Fruit fly (Drosophila melanogaster) whole organism, embryonic: ENCODE data around the gene Coa8.

Experiments used
- Atf-2 ChIP-seq: fragments of 200-800 bp; sonication (Bioruptor generic); optimal IDR thresholded peaks from 2 replicates; lab custom pipeline; 2016; ENCODE audit warnings: missing biosample characterization, missing genetic modification characterization
- Bdp1 ChIP-seq: fragments of 200-800 bp; sonication (Bioruptor generic); optimal IDR thresholded peaks from 3 replicates; lab custom pipeline; 2016; ENCODE audit warnings: missing biosample characterization, missing genetic modification characterization
- C15 ChIP-seq: fragments of 200-800 bp; sonication (Bioruptor generic); IDR thresholded peaks from 3 replicates; pipeline ENCODE4 v1.3.6; 2022; ENCODE audit warnings: missing biosample characterization, missing genetic modification characterization
- CG1024 ChIP-seq: fragments of 200-800 bp; sonication (Bioruptor generic); IDR thresholded peaks from 2 replicates; pipeline ENCODE4 v1.3.6; 2022; ENCODE audit warnings: missing biosample characterization, missing genetic modification characterization
- CG11398 ChIP-seq: fragments of 200-800 bp; sonication (Bioruptor generic); optimal IDR thresholded peaks from 2 replicates; lab custom pipeline; 2016; ENCODE audit warnings: missing biosample characterization, missing genetic modification characterization
- CG12391 ChIP-seq: fragments of 200-800 bp; sonication (Bioruptor generic); optimal IDR thresholded peaks from 3 replicates; lab custom pipeline; 2018; ENCODE audit warnings: missing biosample characterization, mild to moderate bottlenecking, missing genetic modification characterization, moderate library complexity
- CG13123 ChIP-seq: fragments of 200-800 bp; sonication (Bioruptor generic); optimal IDR thresholded peaks from 2 replicates; lab custom pipeline; 2016; ENCODE audit warnings: missing biosample characterization, missing genetic modification characterization
- CG13775 ChIP-seq: fragments of 200-800 bp; sonication (Bioruptor generic); optimal IDR thresholded peaks from 3 replicates; lab custom pipeline; 2017; ENCODE audit warnings: missing biosample characterization, mild to moderate bottlenecking, missing genetic modification characterization
- CG15696 ChIP-seq: fragments of 200-800 bp; sonication (Bioruptor generic); optimal IDR thresholded peaks from 2 replicates; lab custom pipeline; 2019; ENCODE audit warnings: missing biosample characterization, mild to moderate bottlenecking, missing genetic modification characterization, moderate library complexity
- CG18619 ChIP-seq: fragments of 200-800 bp; sonication (Bioruptor generic); optimal IDR thresholded peaks from 3 replicates; lab custom pipeline; 2017; ENCODE audit warnings: missing biosample characterization, mild to moderate bottlenecking, missing genetic modification characterization
- CG18764 ChIP-seq: fragments of 200-800 bp; sonication (Bioruptor generic); optimal IDR thresholded peaks from 3 replicates; lab custom pipeline; 2016; ENCODE audit warnings: missing biosample characterization, missing genetic modification characterization
- CG30403 ChIP-seq: fragments of 200-800 bp; sonication (Bioruptor generic); optimal IDR thresholded peaks from 3 replicates; lab custom pipeline; 2016; ENCODE audit warnings: missing biosample characterization, missing genetic modification characterization
- CG31365 ChIP-seq: fragments of 200-800 bp; sonication (Bioruptor generic); optimal IDR thresholded peaks from 2 replicates; lab custom pipeline; 2018; ENCODE audit warnings: missing biosample characterization, mild to moderate bottlenecking, missing genetic modification characterization
- CG3726 ChIP-seq: fragments of 200-800 bp; sonication (Bioruptor generic); IDR thresholded peaks from 3 replicates; pipeline ENCODE4, ENCODE4 v1.3.6; 2022; ENCODE audit warnings: missing biosample characterization, missing genetic modification characterization
- CG3838 ChIP-seq: fragments of 200-800 bp; sonication (Bioruptor generic); optimal IDR thresholded peaks from 3 replicates; lab custom pipeline; 2016; ENCODE audit warnings: missing biosample characterization, missing genetic modification characterization
- CG43689 ChIP-seq: fragments of 200-800 bp; sonication (Bioruptor generic); IDR thresholded peaks from 2 replicates; pipeline ENCODE4 v1.3.6; 2022; ENCODE audit warnings: missing biosample characterization, missing genetic modification characterization
- CG4424 ChIP-seq: fragments of 200-800 bp; sonication (Bioruptor generic); optimal IDR thresholded peaks from 3 replicates; lab custom pipeline; 2016; ENCODE audit warnings: missing biosample characterization, missing genetic modification characterization
- CG5180 ChIP-seq: fragments of 200-800 bp; sonication (Bioruptor generic); optimal IDR thresholded peaks from 3 replicates; lab custom pipeline; 2017; ENCODE audit warnings: missing biosample characterization, missing genetic modification characterization, mild to moderate bottlenecking, moderate library complexity, missing genetic modification reagents
- CG6175 ChIP-seq: fragments of 200-800 bp; sonication (Bioruptor generic); IDR thresholded peaks from 3 replicates; pipeline ENCODE4 v1.3.6; 2022; ENCODE audit warnings: missing biosample characterization, missing genetic modification characterization
- CG7745 ChIP-seq: fragments of 200-800 bp; sonication (Bioruptor generic); optimal IDR thresholded peaks from 2 replicates; lab custom pipeline; 2018; ENCODE audit warnings: missing biosample characterization, mild to moderate bottlenecking, missing genetic modification characterization, moderate library complexity
- CG7928 ChIP-seq: fragments of 200-800 bp; sonication (Bioruptor generic); optimal IDR thresholded peaks from 2 replicates; lab custom pipeline; 2017; ENCODE audit warnings: missing biosample characterization, mild to moderate bottlenecking, missing genetic modification characterization
- CG7987 ChIP-seq: fragments of 200-800 bp; sonication (Bioruptor generic); optimal IDR thresholded peaks from 2 replicates; lab custom pipeline; 2018; ENCODE audit warnings: missing biosample characterization, mild to moderate bottlenecking, missing genetic modification characterization, moderate library complexity
- CG9876 ChIP-seq: fragments of 200-800 bp; sonication (Bioruptor generic); optimal IDR thresholded peaks from 2 replicates; lab custom pipeline; 2016; ENCODE audit warnings: missing biosample characterization, missing genetic modification characterization
- Dref ChIP-seq: fragments of 200-800 bp; sonication (Bioruptor generic); IDR thresholded peaks from 2 replicates; pipeline ENCODE4 v1.3.6; 2022; ENCODE audit warnings: missing biosample characterization, missing genetic modification characterization
- Fer3 ChIP-seq: fragments of 200-800 bp; sonication (Bioruptor generic); optimal IDR thresholded peaks from 2 replicates; lab custom pipeline; 2018; ENCODE audit warnings: missing biosample characterization, mild to moderate bottlenecking, missing genetic modification characterization, moderate library complexity
- HLH3B ChIP-seq: fragments of 200-800 bp; sonication (Bioruptor generic); IDR thresholded peaks from 2 replicates; pipeline ENCODE4 v1.3.6; 2022; ENCODE audit warnings: missing biosample characterization, missing genetic modification characterization
- HLHmδ ChIP-seq: fragments of 200-800 bp; sonication (Bioruptor generic); optimal IDR thresholded peaks from 2 replicates; lab custom pipeline; 2018; ENCODE audit warnings: missing biosample characterization, mild to moderate bottlenecking, missing genetic modification characterization, moderate library complexity
- Hmx ChIP-seq: fragments of 200-800 bp; sonication (Bioruptor generic); optimal IDR thresholded peaks from 2 replicates; lab custom pipeline; 2016; ENCODE audit warnings: missing biosample characterization, missing genetic modification characterization
- MESR4 ChIP-seq: fragments of 200-800 bp; sonication (Bioruptor generic); optimal IDR thresholded peaks from 2 replicates; lab custom pipeline; 2018; ENCODE audit warnings: missing biosample characterization, mild to moderate bottlenecking, missing genetic modification characterization, moderate library complexity
- Side ChIP-seq: fragments of 200-800 bp; sonication (Bioruptor generic); optimal IDR thresholded peaks from 2 replicates; lab custom pipeline; 2016; ENCODE audit warnings: missing biosample characterization, missing genetic modification characterization
- Trl ChIP-seq, 3 experiments: fragments of >200 bp in 2 of 3; fragments of 200-800 bp in 1 of 3; sonication (Bioruptor generic) in 1 of 3; optimal IDR thresholded peaks; 2 replicates in 1 of 3; 3 replicates in 2 of 3; lab custom pipeline; 2016 to 2017; ENCODE audit warnings: missing biosample characterization in 1 of 3, missing genetic modification characterization in 1 of 3
- Xbp1 ChIP-seq: fragments of 200-800 bp; sonication (Bioruptor generic); optimal IDR thresholded peaks from 3 replicates; lab custom pipeline; 2016; ENCODE audit warnings: missing biosample characterization, mild to moderate bottlenecking, missing genetic modification characterization
- ap ChIP-seq: fragments of 200-800 bp; sonication (Bioruptor generic); IDR thresholded peaks from 2 replicates; pipeline ENCODE4 v1.3.6; 2022; ENCODE audit warnings: missing biosample characterization, missing genetic modification characterization
- cg ChIP-seq: fragments of 200-800 bp; sonication (Bioruptor generic); optimal IDR thresholded peaks from 3 replicates; lab custom pipeline; 2019; ENCODE audit warnings: missing biosample characterization, mild to moderate bottlenecking, missing genetic modification characterization, moderate library complexity
- chinmo ChIP-seq: fragments of 200-800 bp; sonication (Bioruptor generic); IDR thresholded peaks from 4 replicates; pipeline ENCODE4 v1.3.6; 2022; ENCODE audit warnings: missing biosample characterization, missing genetic modification characterization; ENCODE audit not compliant: partially characterized antibody
- dm ChIP-seq: fragments of 200-800 bp; sonication (Bioruptor generic); optimal IDR thresholded peaks from 3 replicates; lab custom pipeline; 2016; ENCODE audit warnings: missing biosample characterization, missing genetic modification characterization
- dmrt11E ChIP-seq: fragments of 200-800 bp; sonication (Bioruptor generic); optimal IDR thresholded peaks from 3 replicates; lab custom pipeline; 2018; ENCODE audit warnings: missing biosample characterization, mild to moderate bottlenecking, missing genetic modification characterization, moderate library complexity
- fd102C ChIP-seq: fragments of 200-800 bp; sonication (Bioruptor generic); optimal IDR thresholded peaks from 2 replicates; lab custom pipeline; 2018; ENCODE audit warnings: missing biosample characterization, mild to moderate bottlenecking, missing genetic modification characterization, moderate library complexity
- fd3F ChIP-seq: fragments of 200-800 bp; sonication (Bioruptor generic); optimal IDR thresholded peaks from 2 replicates; lab custom pipeline; 2018; ENCODE audit warnings: missing biosample characterization, mild to moderate bottlenecking, missing genetic modification characterization, moderate library complexity
- gt ChIP-seq: fragments of 200-800 bp; sonication (Bioruptor generic); IDR thresholded peaks from 2 replicates; pipeline ENCODE4 v1.3.6; 2022; ENCODE audit warnings: missing biosample characterization, missing genetic modification characterization
- knrl ChIP-seq: fragments of 200-800 bp; sonication (Bioruptor generic); IDR thresholded peaks from 3 replicates; pipeline ENCODE4 v1.3.6; 2022; ENCODE audit warnings: missing biosample characterization, missing genetic modification characterization; ENCODE audit not compliant: partially characterized antibody
- nmo ChIP-seq: fragments of 200-800 bp; sonication (Bioruptor generic); optimal IDR thresholded peaks from 2 replicates; lab custom pipeline; 2018; ENCODE audit warnings: missing biosample characterization, mild to moderate bottlenecking, missing genetic modification characterization, moderate library complexity
- phol ChIP-seq: fragments of 200-800 bp; sonication (Bioruptor generic); optimal IDR thresholded peaks from 3 replicates; lab custom pipeline; 2018; ENCODE audit warnings: missing biosample characterization, mild to moderate bottlenecking, missing genetic modification characterization, moderate library complexity
- pnt ChIP-seq: fragments of 200-800 bp; sonication (Bioruptor generic); optimal IDR thresholded peaks from 3 replicates; lab custom pipeline; 2016; ENCODE audit warnings: missing biosample characterization, missing genetic modification characterization
- ranshi ChIP-seq: fragments of 200-800 bp; sonication (Bioruptor generic); IDR thresholded peaks from 2 replicates; pipeline ENCODE4 v1.3.6; 2022; ENCODE audit warnings: missing biosample characterization, missing genetic modification characterization
- ro ChIP-seq: fragments of 200-800 bp; sonication (Bioruptor generic); IDR thresholded peaks from 2 replicates; pipeline ENCODE4 v1.3.6; 2022; ENCODE audit warnings: missing biosample characterization, missing genetic modification characterization
- sens-2 ChIP-seq: fragments of 200-800 bp; sonication (Bioruptor generic); IDR thresholded peaks from 2 replicates; pipeline ENCODE4 v1.3.6; 2022; ENCODE audit warnings: missing biosample characterization, missing genetic modification characterization
- slou ChIP-seq: fragments of 200-800 bp; sonication (Bioruptor generic); optimal IDR thresholded peaks from 3 replicates; lab custom pipeline; 2016; ENCODE audit warnings: missing biosample characterization, missing genetic modification characterization
- sob ChIP-seq: fragments of 200-800 bp; sonication (Bioruptor generic); IDR thresholded peaks from 2 replicates; pipeline ENCODE4 v1.3.6; 2022; ENCODE audit warnings: missing biosample characterization, missing genetic modification characterization
- tin ChIP-seq: fragments of 200-800 bp; sonication (Bioruptor generic); optimal IDR thresholded peaks from 3 replicates; lab custom pipeline; 2016; ENCODE audit warnings: missing biosample characterization, missing genetic modification characterization
- unpg ChIP-seq: fragments of 200-800 bp; sonication (Bioruptor generic); optimal IDR thresholded peaks from 3 replicates; lab custom pipeline; 2018; ENCODE audit warnings: missing biosample characterization, mild to moderate bottlenecking, missing genetic modification characterization, moderate library complexity

Coa8 gene

dm6 chrX:1849914-1850313 lies 30.2 kb upstream of the Coa8 start (continued):
- TF ChIP-seq Atf-2 (peak; percentile 32), Hmx (peak; percentile 64), Side (GFP tag; lab: Kevin White, UChicago) (peak; percentile 68), CG7928 (GFP tag; lab: Kevin White, UChicago) (peak; percentile 60), CG7745 (no peak), Fer3 (tag; lab: Kevin White, UChicago) (peak; percentile 93), CG5180 (GFP tag; lab: Kevin White, UChicago) (peak; percentile 67), fd3F (GFP tag; lab: Kevin White, UChicago) (peak; percentile 86), fd102C (GFP tag; lab: Kevin White, UChicago) (no peak), ro (GFP tag; lab: Robert Waterston, UW) (no peak), CG3726 (GFP tag; lab: Robert Waterston, UW) (0 out of 3 replicates have a peak, but pooled peaks have one; percentile 41), sob (GFP tag; lab: Robert Waterston, UW) (peak; percentile 86), CG1024 (no peak), ap (GFP tag; lab: Robert Waterston, UW) (no peak), tin (GFP tag; lab: Kevin White, UChicago) (peak; percentile 67), CG15696 (tag; lab: Kevin White, UChicago) (peak; percentile 75), chinmo (GFP tag; lab: Robert Waterston, UW) (no peak), CG12391 (tag; lab: Kevin White, UChicago) (peak; percentile 89), dmrt11E (tag; lab: Kevin White, UChicago) (peak; percentile 59), HLHmδ (GFP tag; lab: Kevin White, UChicago) (no peak), Trl (optimal IDR thresholded peaks at IDR 0.05; lab: Kevin White, UChicago) (no peak), Trl (GFP tag; optimal IDR thresholded peaks at IDR 0.05; lab: Kevin White, UChicago) (peak; percentile 74), unpg (GFP tag; lab: Kevin White, UChicago) (peak; percentile 91), CG9876 (GFP tag; lab: Kevin White, UChicago) (peak; percentile 35), MESR4 (GFP tag; lab: Kevin White, UChicago) (peak; percentile 37), C15 (no peak), CG3838 (peak; percentile 66), CG4424 (peak; percentile 77), knrl (GFP tag; lab: Robert Waterston, UW) (no peak), phol (tag; lab: Kevin White, UChicago) (peak; percentile 81), dm (GFP tag; lab: Kevin White, UChicago) (peak; percentile 69), cg (GFP tag; lab: Kevin White, UChicago) (peak; percentile 65), Dref (GFP tag; lab: Robert Waterston, UW) (no peak), CG43689 (GFP tag; lab: Robert Waterston, UW) (peak; percentile 40; the same call in 1 of the 2 replicates), ranshi (GFP tag; lab: Robert Waterston, UW) (peak; percentile 70), CG11398 (GFP tag; lab: Kevin White, UChicago) (peak; percentile 35), CG7987 (GFP tag; lab: Kevin White, UChicago) (peak; percentile 77), HLH3B (GFP tag; lab: Robert Waterston, UW) (peak; percentile 71), CG13775 (peak; percentile 87), CG13123 (peak; percentile 61), Bdp1 (GFP tag; lab: Kevin White, UChicago) (peak; percentile 44), CG18619 (GFP tag; lab: Kevin White, UChicago) (peak; percentile 84), nmo (GFP tag; lab: Kevin White, UChicago) (peak; percentile 84), CG30403 (GFP tag; lab: Kevin White, UChicago) (peak; percentile 88), sens-2 (GFP tag; lab: Robert Waterston, UW) (peak; percentile 58), slou (GFP tag; lab: Kevin White, UChicago) (peak; percentile 60), Xbp1 (GFP tag; lab: Kevin White, UChicago) (peak; percentile 83), gt (GFP tag; lab: Robert Waterston, UW) (no peak), pnt (GFP tag; lab: Kevin White, UChicago) (peak; percentile 52), CG18764 (peak; percentile 32), CG31365 (tag; lab: Kevin White, UChicago) (peak; percentile 76), CG6175 (GFP tag; lab: Robert Waterston, UW) (0 out of 3 replicates have a peak, but pooled peaks have one; percentile 43)
